Worm (Caenorhabditis elegans) whole organism, early embryonic: ENCODE data around the gene nlp-36.
A peak's percentile ranks its signal among the peaks of the same experiment; 100 is the strongest.

ENCODE experiments used
- B0310.2 ChIP-seq: sonication (generic microtip); optimal IDR thresholded peaks from 2 replicates; lab custom pipeline; 2016; ENCODE audit warnings: mild to moderate bottlenecking, missing genetic modification characterization, missing compliant biosample characterization
- F13C5.2 ChIP-seq: sonication (generic microtip); optimal IDR thresholded peaks from 2 replicates; lab custom pipeline; 2017; ENCODE audit warnings: mild to moderate bottlenecking, missing genetic modification characterization, inconsistent platforms, missing compliant biosample characterization
- aly-1 ChIP-seq: sonication (generic microtip); optimal IDR thresholded peaks from 2 replicates; lab custom pipeline; 2016; ENCODE audit warnings: missing genetic modification characterization, missing compliant biosample characterization
- ama-1 ChIP-seq: fragments of 150-350 bp; optimal IDR thresholded peaks from 2 replicates; lab custom pipeline; 2014
- ceh-13 ChIP-seq: fragments of 200-800 bp; sonication (Bioruptor generic); optimal IDR thresholded peaks from 2 replicates; lab custom pipeline; 2018; ENCODE audit warnings: mild to moderate bottlenecking, missing genetic modification characterization, missing compliant biosample characterization
- ceh-36 ChIP-seq: sonication (generic microtip); optimal IDR thresholded peaks from 2 replicates; lab custom pipeline; 2016; ENCODE audit warnings: missing genetic modification characterization, inconsistent platforms, missing compliant biosample characterization
- ets-7 ChIP-seq: sonication (generic microtip); optimal IDR thresholded peaks from 2 replicates; lab custom pipeline; 2016; ENCODE audit warnings: missing genotype, missing genetic modification characterization, missing compliant biosample characterization
- flt-1 ChIP-seq: fragments of 200-800 bp; sonication (Bioruptor generic); IDR thresholded peaks from 2 replicates; pipeline ENCODE4 v1.3.6; 2022; ENCODE audit warnings: missing genetic modification characterization, missing compliant biosample characterization
- hmbx-1 ChIP-seq: sonication (generic microtip); optimal IDR thresholded peaks from 2 replicates; lab custom pipeline; 2016; ENCODE audit warnings: mild to moderate bottlenecking, missing genetic modification characterization, missing compliant biosample characterization
- hmg-4 ChIP-seq: fragments of 200-800 bp; sonication (Bioruptor generic); optimal IDR thresholded peaks from 2 replicates; lab custom pipeline; 2018; ENCODE audit warnings: mild to moderate bottlenecking, missing genetic modification characterization, missing compliant biosample characterization
- hnd-1 ChIP-seq: sonication (generic microtip); optimal IDR thresholded peaks from 2 replicates; lab custom pipeline; 2016; ENCODE audit warnings: missing genetic modification characterization, missing compliant biosample characterization
- pes-1 ChIP-seq: fragments of 200-800 bp; sonication (Bioruptor generic); IDR thresholded peaks from 2 replicates; pipeline ENCODE4 v1.3.6; 2022; ENCODE audit warnings: missing genetic modification reagents, missing genetic modification characterization, missing compliant biosample characterization
- scrt-1 ChIP-seq: fragments of 200-800 bp; sonication (Bioruptor generic); IDR thresholded peaks from 2 replicates; pipeline ENCODE4 v1.3.6; 2022; ENCODE audit warnings: missing genetic modification characterization, missing compliant biosample characterization
- sea-1 ChIP-seq: fragments of 200-800 bp; sonication (Bioruptor generic); conservative IDR thresholded peaks from 2 replicates; pipeline ENCODE4 v1.3.6; 2022; ENCODE audit warnings: missing genetic modification characterization, missing compliant biosample characterization
- tbx-11 ChIP-seq: fragments of 200-800 bp; sonication (Bioruptor generic); IDR thresholded peaks from 2 replicates; pipeline ENCODE4 v1.3.6; 2022; ENCODE audit warnings: missing genetic modification characterization, missing compliant biosample characterization
- tbx-37 ChIP-seq: fragments of 200-800 bp; sonication (Bioruptor generic); conservative IDR thresholded peaks from 2 replicates; pipeline ENCODE4 v1.3.6; 2022; ENCODE audit warnings: missing genetic modification reagents, missing genetic modification characterization, missing compliant biosample characterization
- tra-4 ChIP-seq: sonication (generic microtip); optimal IDR thresholded peaks from 2 replicates; lab custom pipeline; 2017; ENCODE audit warnings: missing genetic modification characterization, missing compliant biosample characterization

The nlp-36 gene

ce11 chrIII:9461894-9462784 lies 26.4 kb upstream of the nlp-36 start:
- TF ChIP-seq hnd-1 (no peak), hmg-4 (GFP tag; lab: Kevin White, UChicago) (no peak), F13C5.2 (tag; lab: Kevin White, UChicago) (no peak), aly-1 (tag; lab: Kevin White, UChicago) (no peak), pes-1 (GFP tag; lab: Robert Waterston, UW) (no peak), ceh-36 (no peak), flt-1 (GFP tag; lab: Robert Waterston, UW) (no peak), tra-4 (tag; lab: Kevin White, UChicago) (no peak), sea-1 (GFP tag; lab: Robert Waterston, UW) (no peak)

DNA sequence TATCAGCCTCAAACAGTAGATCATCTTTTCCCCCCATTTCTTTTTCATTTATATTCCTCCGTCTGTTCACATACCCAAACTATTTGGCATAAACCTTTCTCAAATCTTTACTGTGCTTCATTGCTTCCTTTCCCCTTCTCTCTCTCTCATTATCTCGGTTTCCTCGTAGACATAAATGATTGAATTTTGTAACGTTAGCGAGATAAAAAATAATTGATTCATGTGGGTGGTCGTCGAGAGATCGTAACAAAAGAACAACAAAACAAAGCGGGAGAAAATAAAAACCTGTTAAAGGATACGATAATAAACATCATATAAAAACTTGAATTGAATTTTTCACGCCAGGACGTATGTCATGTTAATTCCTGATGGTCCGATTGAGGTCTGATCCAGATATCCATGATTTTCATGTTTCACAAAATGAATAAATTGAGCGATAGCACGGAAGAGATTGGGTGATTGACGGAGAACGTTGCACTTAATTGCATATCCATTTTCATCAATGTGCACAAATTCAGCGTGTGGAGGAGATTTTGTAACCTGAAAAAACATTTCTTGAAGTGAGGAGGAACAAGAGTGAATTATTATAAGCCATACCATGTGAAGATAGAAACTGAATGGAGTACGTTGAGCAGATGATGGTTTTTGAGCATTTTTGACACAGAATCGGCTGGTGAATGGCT lies 25.6 kb upstream of the nlp-36 start:
- TF ChIP-seq B0310.2 (tag; lab: Kevin White, UChicago), result no peak
- 0 out of 2 replicates have a peak, but pooled peaks have one; percentile 46 for TF ChIP-seq scrt-1
- TF ChIP-seq tbx-11, result no peak
- no peak for TF ChIP-seq aly-1 (tag; lab: Kevin White, UChicago)
- no peak for TF ChIP-seq ceh-36
- TF ChIP-seq ama-1 (lab: Kevin White, UChicago), result peak; percentile 91
- no peak for TF ChIP-seq flt-1 (GFP tag; lab: Robert Waterston, UW)
- no peak for TF ChIP-seq hmbx-1 (tag; lab: Kevin White, UChicago)
- TF ChIP-seq tbx-37 (GFP tag; lab: Robert Waterston, UW), result no peak
- TF ChIP-seq sea-1 (GFP tag; lab: Robert Waterston, UW), result no peak

ce11 chrIII:9465424-9465823 lies 23.1 kb upstream of the nlp-36 start, which contains the start of gene B0464.9:
TSS of gene B0464.9 (plus strand) at chrIII:9465767.
- TF ChIP-seq tbx-11, result no peak
- TF ChIP-seq tbx-37 (GFP tag; lab: Robert Waterston, UW), result peak; percentile 51; the same call in 1 of the 2 replicates
- peak; percentile 69 for TF ChIP-seq pes-1 (GFP tag; lab: Robert Waterston, UW)

ce11 chrIII:9465865-9466264 lies 22.7 kb upstream of the nlp-36 start, which contains the start of gene B0464.6:
TSS of gene B0464.6 (minus strand) at chrIII:9465965.
- TF ChIP-seq ets-7 (no peak), tbx-11 (no peak), pes-1 (GFP tag; lab: Robert Waterston, UW) (no peak)

ce11 chrIII:9467095-9467494 lies 21.4 kb upstream of the nlp-36 start, which contains the start of gene baf-1:
TSS of gene baf-1 (plus strand) at chrIII:9467464.
- peak; percentile 18 for TF ChIP-seq hmg-4 (GFP tag; lab: Kevin White, UChicago)
- no peak for TF ChIP-seq pes-1 (GFP tag; lab: Robert Waterston, UW)

ce11 chrIII:9467857-9468256 lies 20.7 kb upstream of the nlp-36 start, which contains the start of gene tag-342:
TSS of gene tag-342 (plus strand) at chrIII:9468157.
- TF ChIP-seq ama-1 (lab: Kevin White, UChicago) (no peak), aly-1 (tag; lab: Kevin White, UChicago) (no peak), hmg-4 (GFP tag; lab: Kevin White, UChicago) (no peak), pes-1 (GFP tag; lab: Robert Waterston, UW) (no peak), sea-1 (GFP tag; lab: Robert Waterston, UW) (no peak), tbx-11 (no peak), ceh-36 (no peak), hnd-1 (no peak), ceh-13 (GFP tag; lab: Kevin White, UChicago) (no peak), tra-4 (tag; lab: Kevin White, UChicago) (no peak), scrt-1 (no peak), tbx-37 (GFP tag; lab: Robert Waterston, UW) (no peak), hmbx-1 (tag; lab: Kevin White, UChicago) (no peak), B0310.2 (tag; lab: Kevin White, UChicago) (no peak), F13C5.2 (tag; lab: Kevin White, UChicago) (no peak)

ce11 chrIII:9471996-9472395 lies 16.5 kb upstream of the nlp-36 start:
- TF ChIP-seq tra-4 (tag; lab: Kevin White, UChicago) (no peak), tbx-37 (GFP tag; lab: Robert Waterston, UW) (no peak), aly-1 (tag; lab: Kevin White, UChicago) (no peak), hmg-4 (GFP tag; lab: Kevin White, UChicago) (no peak), flt-1 (GFP tag; lab: Robert Waterston, UW) (no peak), sea-1 (GFP tag; lab: Robert Waterston, UW) (no peak), F13C5.2 (tag; lab: Kevin White, UChicago) (no peak), B0310.2 (tag; lab: Kevin White, UChicago) (no peak), pes-1 (GFP tag; lab: Robert Waterston, UW) (no peak), tbx-11 (no peak), ceh-36 (no peak), hnd-1 (no peak), ceh-13 (GFP tag; lab: Kevin White, UChicago) (no peak), ama-1 (lab: Kevin White, UChicago) (no peak), scrt-1 (no peak), ets-7 (no peak), hmbx-1 (tag; lab: Kevin White, UChicago) (no peak)
